Fruit fly (Drosophila melanogaster): ENCODE results near the gene CG5334.

dm6 chrX:14812239-14812638 is 37.1 kb downstream of the CG5334 start:
- no peak for TF ChIP-seq Sin3A (optimal IDR thresholded peaks at IDR 0.05)
- TF ChIP-seq psq (optimal IDR thresholded peaks at IDR 0.05), result no peak

Measured in Kc167 (cell line).